Fruit fly (Drosophila melanogaster) whole organism, embryonic: ENCODE data around the gene sicily.

Experiments
- CG11560 ChIP-seq: fragments of 200-800 bp; sonication (Bioruptor generic); IDR thresholded peaks from 3 replicates; pipeline ENCODE4 v1.3.6; 2022; ENCODE audit warnings: missing biosample characterization, missing genetic modification characterization
- Ptx1 ChIP-seq: fragments of 200-800 bp; sonication (Bioruptor generic); IDR thresholded peaks from 2 replicates; pipeline ENCODE4 v1.3.6; 2022; ENCODE audit warnings: missing biosample characterization, missing genetic modification characterization
- amos ChIP-seq: fragments of 200-800 bp; sonication (Bioruptor generic); IDR thresholded peaks from 2 replicates; pipeline ENCODE4 v1.3.6; 2022; ENCODE audit warnings: missing biosample characterization, missing genetic modification characterization; ENCODE audit not compliant: partially characterized antibody
- tx ChIP-seq: fragments of 200-800 bp; sonication (Bioruptor generic); optimal IDR thresholded peaks from 2 replicates; lab custom pipeline; 2016; ENCODE audit warnings: missing biosample characterization, missing genetic modification characterization

dm6 chrX:11886976-11887375 is 4.6 kb upstream of the sicily start, which contains the start of the genes CG10353 and SelG:
- TF ChIP-seq amos (GFP tag; lab: Robert Waterston, UW), result peak; percentile 89
- no peak for TF ChIP-seq Ptx1 (GFP tag; lab: Robert Waterston, UW)
- TF ChIP-seq CG11560 (tag; lab: Robert Waterston, UW), result no peak
- TF ChIP-seq tx, result no peak
